Worm (Caenorhabditis elegans): Measurements from ENCODE around the gene F58G1.7.

The F58G1.7 gene

ce11 chrII:12925551-12925950 lies 22.5 kb downstream of the F58G1.7 start, which contains the start of gene F58G1.8:
TSS of gene F58G1.8 (minus strand) at chrII:12925651.
- TF ChIP-seq F49E8.2 (tag; optimal IDR thresholded peaks at IDR 0.05; ENCODE audit: borderline replicate concordance) (no peak), nhr-6 (tag; optimal IDR thresholded peaks at IDR 0.05) (no peak), pqm-1 (tag; optimal IDR thresholded peaks at IDR 0.05) (no peak), php-3 (GFP tag; IDR thresholded peaks at IDR 0.05) (no peak), fos-1 (tag; optimal IDR thresholded peaks at IDR 0.05) (no peak), gei-8 (GFP tag; optimal IDR thresholded peaks at IDR 0.05) (no peak), mdl-1 (tag; optimal IDR thresholded peaks at IDR 0.05) (no peak), attf-4 (tag; optimal IDR thresholded peaks at IDR 0.05) (no peak), F37D6.2 (tag; optimal IDR thresholded peaks at IDR 0.05) (no peak), hlh-11 (tag; optimal IDR thresholded peaks at IDR 0.05) (no peak), hmg-1.1 (GFP tag; IDR thresholded peaks at IDR 0.05) (no peak), D1046.2 (GFP tag; IDR thresholded peaks at IDR 0.05) (no peak), lin-39 (tag; optimal IDR thresholded peaks at IDR 0.05) (no peak), skn-1 (tag; optimal IDR thresholded peaks at IDR 0.05) (no peak), ztf-7 (tag; optimal IDR thresholded peaks at IDR 0.05) (no peak), T26A8.4 (GFP tag; IDR thresholded peaks at IDR 0.05) (no peak), ceh-28 (tag; optimal IDR thresholded peaks at IDR 0.05) (no peak)

ce11 chrII:12923225-12923624 lies 24.8 kb downstream of the F58G1.7 start:
- TF ChIP-seq mdl-1 (tag; optimal IDR thresholded peaks at IDR 0.05) (no peak), zag-1 (tag; optimal IDR thresholded peaks at IDR 0.05) (no peak), Y48G9A.11 (GFP tag; IDR thresholded peaks at IDR 0.05) (peak; percentile 86), nhr-102 (tag; optimal IDR thresholded peaks at IDR 0.05) (no peak), sdz-12 (GFP tag; optimal IDR thresholded peaks at IDR 0.05) (no peak), Y75B8A.6 (GFP tag; IDR thresholded peaks at IDR 0.05) (no peak), cey-2 (tag; optimal IDR thresholded peaks at IDR 0.05; ENCODE audit: borderline replicate concordance, insufficient read depth) (no peak), zfp-2 (tag; optimal IDR thresholded peaks at IDR 0.05) (no peak), nhr-48 (tag; optimal IDR thresholded peaks at IDR 0.05) (no peak), unc-39 (tag; optimal IDR thresholded peaks at IDR 0.05) (no peak), arid-1 (GFP tag; conservative IDR thresholded peaks at IDR 0.05) (peak; percentile 67; the same call in 1 of the 2 replicates), nhr-237 (tag; optimal IDR thresholded peaks at IDR 0.05) (no peak), lir-3 (tag; optimal IDR thresholded peaks at IDR 0.05) (no peak), T20F7.1 (GFP tag; optimal IDR thresholded peaks at IDR 0.05) (no peak), zfp-3 (GFP tag; conservative IDR thresholded peaks at IDR 0.05) (no peak), lin-38 (GFP tag; IDR thresholded peaks at IDR 0.05) (peak; percentile 61), lin-1 (GFP tag; IDR thresholded peaks at IDR 0.05) (no peak), ctbp-1 (GFP tag; IDR thresholded peaks at IDR 0.05) (no peak)

ce11 chrII:12921478-12921877 lies 26.6 kb downstream of the F58G1.7 start:
- peak in 1 of 2 experiments; percentile 98 for TF ChIP-seq unc-62 (GFP tag; optimal IDR thresholded peaks at IDR 0.05 in 1 of 2)
- TF ChIP-seq unc-62 (tag; optimal IDR thresholded peaks at IDR 0.05), result no peak
- TF ChIP-seq daf-16 (GFP tag; optimal IDR thresholded peaks at IDR 0.05), result no peak
- no peak for TF ChIP-seq daf-16 (tag; optimal IDR thresholded peaks at IDR 0.05)
- TF ChIP-seq Y75B8A.6 (GFP tag; IDR thresholded peaks at IDR 0.05), result no peak
- no peak for TF ChIP-seq zag-1 (tag; optimal IDR thresholded peaks at IDR 0.05)

ce11 chrII:12918960-12919553 lies 29.0 kb downstream of the F58G1.7 start, which contains the start of the genes F58G1.2 and wago-4:
TSS of gene F58G1.2 (minus strand) at chrII:12919010.
TSS of gene wago-4 (plus strand) at chrII:12919551.
- TF ChIP-seq dmd-6 (GFP tag; IDR thresholded peaks at IDR 0.05) (no peak), lin-38 (GFP tag; IDR thresholded peaks at IDR 0.05) (peak; percentile 51; the same call in 1 of the 2 replicates), lin-13 (GFP tag; optimal IDR thresholded peaks at IDR 0.05) (peak; percentile 34), mes-2 (tag; optimal IDR thresholded peaks at IDR 0.05; ENCODE audit: poor library complexity, severe bottlenecking) (peak; percentile 56), nhr-42 (GFP tag; IDR thresholded peaks at IDR 0.05) (no peak), Y48G9A.11 (GFP tag; IDR thresholded peaks at IDR 0.05) (peak; percentile 100), Y5F2A.4 (GFP tag; optimal IDR thresholded peaks at IDR 0.05) (no peak), ceh-44 (GFP tag; IDR thresholded peaks at IDR 0.05) (no peak), unc-130 (GFP tag; optimal IDR thresholded peaks at IDR 0.05) (peak; percentile 72), nhr-41 (GFP tag; IDR thresholded peaks at IDR 0.05) (no peak), lsy-2 (tag; optimal IDR thresholded peaks at IDR 0.05) (peak in 1 of 2 experiments; percentile 87), R02D3.7 (tag; optimal IDR thresholded peaks at IDR 0.05) (peak; percentile 60)

All from whole organism, L4 larva.